Worm (Caenorhabditis elegans) whole organism, late embryonic: ENCODE results near the gene C06E1.7.

ENCODE experiments used
- C38D4.7 ChIP-seq: fragments of 200-800 bp; sonication (Bioruptor generic); optimal IDR thresholded peaks from 2 replicates; lab custom pipeline; 2018; ENCODE audit warnings: mild to moderate bottlenecking, missing genetic modification characterization, moderate library complexity, missing compliant biosample characterization
- F13H6.1 ChIP-seq: sonication (generic microtip); optimal IDR thresholded peaks from 2 replicates; lab custom pipeline; 2016; ENCODE audit warnings: missing genetic modification characterization, missing compliant biosample characterization
- Y22D7AL.16 ChIP-seq: sonication (generic microtip); optimal IDR thresholded peaks from 2 replicates; lab custom pipeline; 2016; ENCODE audit warnings: missing genetic modification characterization, missing compliant biosample characterization
- ahr-1 ChIP-seq: sonication (generic microtip); optimal IDR thresholded peaks from 2 replicates; lab custom pipeline; 2016; ENCODE audit warnings: missing genetic modification characterization, missing compliant biosample characterization
- ceh-14 ChIP-seq: sonication (generic microtip); optimal IDR thresholded peaks from 2 replicates; lab custom pipeline; 2016; ENCODE audit warnings: missing genotype, missing genetic modification characterization, missing compliant biosample characterization
- ceh-18 ChIP-seq: sonication (generic microtip); optimal IDR thresholded peaks from 2 replicates; lab custom pipeline; 2016; ENCODE audit warnings: missing genetic modification characterization, missing compliant biosample characterization
- ceh-19 ChIP-seq: fragments of 200-800 bp; sonication (Bioruptor generic); optimal IDR thresholded peaks from 2 replicates; lab custom pipeline; 2018; ENCODE audit warnings: mild to moderate bottlenecking, missing genetic modification characterization, missing compliant biosample characterization
- ceh-22 ChIP-seq: sonication (generic microtip); optimal IDR thresholded peaks from 2 replicates; lab custom pipeline; 2017; ENCODE audit warnings: missing biosample characterization, missing genetic modification characterization
- ceh-24 ChIP-seq: sonication (generic microtip); optimal IDR thresholded peaks from 2 replicates; lab custom pipeline; 2016; ENCODE audit warnings: mild to moderate bottlenecking, missing genetic modification characterization, missing compliant biosample characterization
- ceh-30 ChIP-seq: fragments of 150-350 bp; optimal IDR thresholded peaks from 2 replicates; lab custom pipeline; 2014; ENCODE audit warnings: missing biosample characterization, missing genetic modification characterization
- ceh-31 ChIP-seq: sonication (generic microtip); optimal IDR thresholded peaks from 2 replicates; lab custom pipeline; 2016; ENCODE audit warnings: missing genetic modification characterization, missing compliant biosample characterization
- ceh-34 ChIP-seq: sonication (generic microtip); optimal IDR thresholded peaks from 2 replicates; lab custom pipeline; 2016; ENCODE audit warnings: mild to moderate bottlenecking, missing genetic modification characterization, missing compliant biosample characterization
- ceh-48 ChIP-seq: sonication (generic microtip); optimal IDR thresholded peaks from 2 replicates; lab custom pipeline; 2016; ENCODE audit warnings: missing genetic modification characterization, inconsistent platforms, missing compliant biosample characterization
- ceh-6 ChIP-seq: fragments of 200-800 bp; sonication (Bioruptor generic); optimal IDR thresholded peaks from 2 replicates; lab custom pipeline; 2018; ENCODE audit warnings: mild to moderate bottlenecking, missing genetic modification characterization, missing compliant biosample characterization
- dmd-4 ChIP-seq: sonication (generic microtip); optimal IDR thresholded peaks from 2 replicates; lab custom pipeline; 2016; ENCODE audit warnings: borderline replicate concordance, missing genetic modification characterization, missing compliant biosample characterization
- elt-2 ChIP-seq: sonication (generic microtip); optimal IDR thresholded peaks from 2 replicates; lab custom pipeline; 2016; ENCODE audit warnings: missing genetic modification reagents, missing genetic modification characterization, missing compliant biosample characterization
- elt-4 ChIP-seq: sonication (generic microtip); optimal IDR thresholded peaks from 2 replicates; lab custom pipeline; 2016; ENCODE audit warnings: missing genetic modification characterization, missing compliant biosample characterization
- ets-4 ChIP-seq: sonication (generic microtip); optimal IDR thresholded peaks from 2 replicates; lab custom pipeline; 2016; ENCODE audit warnings: missing genetic modification characterization, missing compliant biosample characterization
- eyg-1 ChIP-seq: sonication (generic microtip); optimal IDR thresholded peaks from 2 replicates; lab custom pipeline; 2016; ENCODE audit warnings: missing genotype, missing genetic modification characterization, missing compliant biosample characterization
- fkh-10 ChIP-seq: fragments of 150-350 bp; optimal IDR thresholded peaks from 2 replicates; lab custom pipeline; 2014; ENCODE audit warnings: missing biosample characterization, missing genetic modification reagents, missing genetic modification characterization
- hlh-13 ChIP-seq: fragments of 200-800 bp; sonication (Bioruptor generic); optimal IDR thresholded peaks from 2 replicates; lab custom pipeline; 2018; ENCODE audit warnings: mild to moderate bottlenecking, missing genetic modification characterization, missing compliant biosample characterization
- hlh-6 ChIP-seq: sonication (generic microtip); optimal IDR thresholded peaks from 2 replicates; lab custom pipeline; 2016; ENCODE audit warnings: missing genotype, missing genetic modification characterization, missing compliant biosample characterization
- hlh-8 ChIP-seq: sonication (generic microtip); optimal IDR thresholded peaks from 2 replicates; lab custom pipeline; 2016; ENCODE audit warnings: missing genotype, missing genetic modification characterization, missing compliant biosample characterization
- madf-2 ChIP-seq: sonication (generic microtip); optimal IDR thresholded peaks from 2 replicates; lab custom pipeline; 2017; ENCODE audit warnings: missing genetic modification characterization, missing compliant biosample characterization
- mec-3 ChIP-seq: sonication (generic microtip); optimal IDR thresholded peaks from 2 replicates; lab custom pipeline; 2016; ENCODE audit warnings: borderline replicate concordance, missing genetic modification characterization, missing compliant biosample characterization
- nfya-1 ChIP-seq: sonication (generic microtip); optimal IDR thresholded peaks from 2 replicates; lab custom pipeline; 2017; ENCODE audit warnings: missing genetic modification characterization, mild to moderate bottlenecking, missing compliant biosample characterization, antibody characterized with exemption, moderate library complexity
- nhr-11 ChIP-seq: fragments of 150-350 bp; optimal IDR thresholded peaks from 2 replicates; lab custom pipeline; 2014; ENCODE audit warnings: missing biosample characterization, missing genetic modification characterization
- npax-4 ChIP-seq: sonication (generic microtip); optimal IDR thresholded peaks from 2 replicates; lab custom pipeline; 2016; ENCODE audit warnings: missing genetic modification characterization, missing compliant biosample characterization
- pat-9 ChIP-seq: fragments of 200-800 bp; sonication (Bioruptor generic); optimal IDR thresholded peaks from 2 replicates; lab custom pipeline; 2018; ENCODE audit warnings: mild to moderate bottlenecking, missing genetic modification characterization, moderate library complexity, missing compliant biosample characterization
- pax-1 ChIP-seq: fragments of 150-350 bp; optimal IDR thresholded peaks from 2 replicates; lab custom pipeline; 2014; ENCODE audit warnings: missing biosample characterization, missing genetic modification characterization
- pha-2 ChIP-seq: sonication (generic microtip); optimal IDR thresholded peaks from 2 replicates; lab custom pipeline; 2017; ENCODE audit warnings: mild to moderate bottlenecking, missing genetic modification characterization, missing compliant biosample characterization
- pqm-1 ChIP-seq: sonication (generic microtip); optimal IDR thresholded peaks from 2 replicates; lab custom pipeline; 2016; ENCODE audit warnings: missing genetic modification characterization, missing compliant biosample characterization
- ref-2 ChIP-seq: sonication (generic microtip); optimal IDR thresholded peaks from 2 replicates; lab custom pipeline; 2016; ENCODE audit warnings: missing genetic modification characterization, missing compliant biosample characterization
- rnt-1 ChIP-seq: sonication (generic microtip); optimal IDR thresholded peaks from 2 replicates; lab custom pipeline; 2016; ENCODE audit warnings: missing genetic modification characterization, missing compliant biosample characterization
- sdc-2 ChIP-seq: sonication (generic microtip); optimal IDR thresholded peaks from 2 replicates; lab custom pipeline; 2016; ENCODE audit warnings: missing genotype, missing genetic modification characterization, missing compliant biosample characterization
- sox-4 ChIP-seq: sonication (generic microtip); optimal IDR thresholded peaks from 2 replicates; lab custom pipeline; 2017; ENCODE audit warnings: mild to moderate bottlenecking, missing genetic modification characterization, inconsistent platforms, missing compliant biosample characterization
- zip-5 ChIP-seq: sonication (generic microtip); optimal IDR thresholded peaks from 2 replicates; lab custom pipeline; 2016; ENCODE audit warnings: missing genetic modification characterization, missing compliant biosample characterization
- ztf-16 ChIP-seq: sonication (generic microtip); optimal IDR thresholded peaks from 2 replicates; lab custom pipeline; 2017; ENCODE audit warnings: missing genetic modification characterization, missing compliant biosample characterization

The C06E1.7 gene

DNA sequence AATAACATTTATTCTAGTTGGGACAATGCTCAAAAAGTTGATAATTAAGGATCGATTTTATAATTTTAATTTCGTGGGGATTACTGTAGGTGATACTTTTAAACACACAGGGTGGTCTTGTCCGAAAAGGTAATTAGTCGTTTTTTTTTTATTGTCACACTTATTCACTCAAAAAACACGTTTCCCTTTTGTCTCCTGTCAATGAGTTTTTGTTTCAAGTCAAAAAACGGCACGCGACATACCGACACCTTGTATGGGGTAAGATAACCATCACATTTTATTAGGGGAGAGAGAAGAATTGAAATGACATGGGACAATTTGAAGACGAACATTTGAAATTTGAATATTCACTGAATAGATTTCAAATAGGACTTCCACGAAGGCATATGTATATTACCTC, 31.6 kb upstream of the C06E1.7 start:
- TF ChIP-seq hlh-8: no peak
- TF ChIP-seq ceh-30 (tag; lab: Kevin White, UChicago): no peak
- no peak for TF ChIP-seq ets-4 (tag; lab: Kevin White, UChicago)
- TF ChIP-seq zip-5: no peak
- no peak for TF ChIP-seq ceh-6 (GFP tag; lab: Kevin White, UChicago)
- TF ChIP-seq mec-3 (tag; lab: Kevin White, UChicago): no peak
- TF ChIP-seq ref-2 (tag; lab: Kevin White, UChicago): no peak
- TF ChIP-seq ceh-24 (tag; lab: Kevin White, UChicago): no peak
- TF ChIP-seq ahr-1 (tag; lab: Kevin White, UChicago): no peak
- TF ChIP-seq pha-2 (tag; lab: Kevin White, UChicago): no peak
- TF ChIP-seq fkh-10 (GFP tag; lab: Kevin White, UChicago): no peak
- TF ChIP-seq ceh-48 (tag; lab: Kevin White, UChicago): no peak
- TF ChIP-seq pax-1: no peak
- no peak for TF ChIP-seq pat-9 (tag; lab: Kevin White, UChicago)
- TF ChIP-seq pqm-1 (tag; lab: Kevin White, UChicago): no peak
- TF ChIP-seq elt-2 (tag; lab: Kevin White, UChicago): no peak
- TF ChIP-seq rnt-1 (tag; lab: Kevin White, UChicago): no peak
- TF ChIP-seq ceh-22: no peak
- no peak for TF ChIP-seq Y22D7AL.16
- no peak for TF ChIP-seq eyg-1 (tag; lab: Kevin White, UChicago)

DNA sequence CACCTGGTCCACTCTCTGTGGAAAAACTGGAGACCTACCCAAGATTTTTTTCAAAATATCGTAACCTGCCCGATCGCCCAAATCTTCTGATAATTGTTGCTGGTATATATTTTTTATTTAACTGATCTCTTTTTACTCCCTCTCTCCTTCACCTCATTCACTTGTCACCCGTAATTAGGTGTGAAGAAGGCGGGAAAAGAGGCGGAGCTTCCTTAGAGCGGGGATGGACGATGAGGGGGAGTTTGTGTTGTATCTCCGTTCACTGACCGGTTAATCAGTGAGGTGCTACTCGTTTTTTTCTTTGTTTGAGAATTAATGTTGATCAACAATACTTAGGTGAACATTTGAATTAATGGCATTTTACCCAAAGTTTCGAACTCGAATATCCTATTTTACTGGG, 28.9 kb upstream of the C06E1.7 start, which contains the start of gene ceh-16:
ceh-16 (plus strand) TSS at position 301 of the 400 bp plus-strand sequence.
- TF ChIP-seq madf-2 (tag; lab: Kevin White, UChicago) (no peak), ceh-18 (no peak)

DNA sequence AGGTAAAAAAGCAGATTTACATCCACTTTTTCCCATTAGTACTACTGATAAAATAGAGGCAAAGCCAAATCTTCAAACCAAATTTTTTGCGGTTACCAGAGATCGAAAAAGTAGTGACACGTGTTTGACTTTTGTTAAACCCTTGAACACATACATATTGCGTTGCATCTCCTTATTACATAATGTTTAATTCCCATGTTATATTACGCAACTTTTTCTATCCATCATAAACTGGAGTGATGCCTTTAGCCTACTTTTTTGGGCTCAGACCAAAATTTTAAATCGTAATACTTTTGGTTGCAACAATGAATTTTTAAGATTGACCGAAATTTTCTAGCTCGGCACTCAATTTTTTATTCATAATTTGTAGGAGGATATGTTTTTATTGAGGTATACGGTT, 28.5 kb upstream of the C06E1.7 start:
- TF ChIP-seq ztf-16 (tag; lab: Kevin White, UChicago): no peak
- no peak for TF ChIP-seq F13H6.1
- no peak for TF ChIP-seq npax-4
- TF ChIP-seq ceh-34 (tag; lab: Kevin White, UChicago): no peak
- no peak for TF ChIP-seq nhr-11 (tag; lab: Kevin White, UChicago)
- TF ChIP-seq sox-4 (tag; lab: Kevin White, UChicago): no peak

DNA sequence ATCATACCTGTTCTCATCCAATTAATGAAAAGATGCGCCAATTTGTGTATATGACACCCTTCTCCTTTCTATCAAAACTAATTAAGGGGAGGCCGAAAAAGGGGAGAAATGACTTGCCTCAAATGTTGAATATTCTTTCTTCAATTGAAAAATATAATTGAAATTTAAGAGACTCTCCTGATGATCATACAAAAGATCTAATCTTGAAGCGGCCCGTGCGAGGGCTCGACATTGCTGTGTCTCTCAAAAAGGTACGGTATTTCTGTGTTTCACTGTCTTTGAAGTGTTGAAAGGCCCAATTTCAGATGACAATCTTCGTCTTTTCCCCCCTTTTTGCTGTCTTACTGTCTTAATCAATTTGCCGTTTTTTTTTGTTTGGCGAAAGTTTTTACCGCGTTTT, 27.5 kb upstream of the C06E1.7 start:
- TF ChIP-seq nfya-1 (tag; lab: Kevin White, UChicago) (peak; percentile 18), ceh-22 (no peak)

DNA sequence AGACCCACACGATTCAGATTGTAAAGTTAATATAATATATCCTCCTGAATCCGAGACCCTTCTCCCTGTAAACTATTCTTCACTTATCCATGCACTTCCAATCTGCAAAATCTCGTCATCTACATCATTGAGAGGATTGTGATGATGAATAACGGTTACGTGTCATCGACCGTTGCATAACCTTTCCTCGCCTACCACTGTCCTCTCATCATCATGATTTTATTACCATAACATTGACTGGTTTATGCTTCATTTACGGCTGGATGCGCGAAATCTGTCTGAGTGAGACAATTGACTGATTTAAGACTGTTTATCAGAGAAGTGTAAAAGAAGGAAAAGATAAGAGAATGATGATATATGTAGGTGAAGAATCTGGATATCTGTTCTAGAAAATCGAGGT, 26.7 kb upstream of the C06E1.7 start:
- TF ChIP-seq Y22D7AL.16: no peak
- no peak for TF ChIP-seq ahr-1 (tag; lab: Kevin White, UChicago)
- TF ChIP-seq hlh-13 (GFP tag; lab: Kevin White, UChicago): no peak
- TF ChIP-seq ceh-31 (tag; lab: Kevin White, UChicago): no peak
- no peak for TF ChIP-seq nfya-1 (tag; lab: Kevin White, UChicago)
- no peak for TF ChIP-seq sdc-2 (tag; lab: Kevin White, UChicago)
- TF ChIP-seq elt-4: no peak
- no peak for TF ChIP-seq C38D4.7 (GFP tag; lab: Kevin White, UChicago)
- no peak for TF ChIP-seq ceh-14 (tag; lab: Kevin White, UChicago)
- TF ChIP-seq hlh-6 (tag; lab: Kevin White, UChicago): no peak
- no peak for TF ChIP-seq elt-2 (tag; lab: Kevin White, UChicago)
- TF ChIP-seq ceh-19 (GFP tag; lab: Kevin White, UChicago): no peak
- TF ChIP-seq dmd-4 (tag; lab: Kevin White, UChicago): no peak
